Worm (Caenorhabditis elegans): ENCODE data around the gene kup-1.

Gene kup-1

DNA sequence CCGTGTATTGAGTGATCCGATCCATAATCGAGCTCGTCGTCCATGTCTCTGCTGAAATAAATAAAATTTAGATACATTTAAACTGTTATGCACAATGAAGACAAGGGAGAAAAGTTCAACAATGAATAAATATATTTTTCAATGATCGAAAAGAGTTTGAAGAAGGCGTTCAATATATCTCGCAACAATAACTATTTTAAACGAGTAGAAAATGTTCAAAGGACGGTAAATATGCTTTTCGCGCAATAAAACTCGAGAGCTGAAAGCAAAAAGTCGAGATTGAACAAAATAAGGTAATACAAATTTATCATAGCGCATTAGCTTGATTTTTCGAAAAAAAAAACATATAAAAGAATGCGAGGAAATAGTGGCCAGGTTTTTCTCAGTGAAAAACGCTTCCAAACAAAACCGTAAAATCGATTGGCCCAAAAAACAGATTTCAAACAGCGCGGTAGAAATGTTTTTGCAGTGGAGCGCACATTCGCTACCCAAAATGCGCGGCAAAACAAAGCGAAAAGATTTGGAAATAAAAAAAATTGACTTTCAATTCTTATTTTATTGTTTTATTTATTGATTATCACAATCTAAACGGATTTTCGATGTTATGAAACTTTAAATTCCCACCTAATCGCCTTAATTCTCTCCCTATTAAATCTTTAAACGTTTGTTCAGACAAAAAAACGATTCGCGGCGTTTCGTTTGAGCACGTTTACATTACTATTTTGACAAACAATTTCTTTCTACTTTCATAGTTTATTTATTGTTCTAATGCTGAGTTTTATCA, at the start of gene kup-1, which contains the start of gene F10C2.4 (continued):
- TF ChIP-seq ets-4 (GFP tag; optimal IDR thresholded peaks at IDR 0.05) (no peak), nfyb-1 (GFP tag; IDR thresholded peaks at IDR 0.05) (no peak), hlh-26 (GFP tag; conservative IDR thresholded peaks at IDR 0.05) (no peak), nfya-2 (GFP tag; IDR thresholded peaks at IDR 0.05) (no peak), lir-1 (GFP tag; conservative IDR thresholded peaks at IDR 0.05) (no peak), T26A5.8 (tag; optimal IDR thresholded peaks at IDR 0.05) (no peak), hmg-20 (GFP tag; IDR thresholded peaks at IDR 0.05) (no peak), F57A8.1 (GFP tag; optimal IDR thresholded peaks at IDR 0.05) (no peak), aptf-3 (GFP tag; IDR thresholded peaks at IDR 0.05) (no peak), F39B2.1 (GFP tag; IDR thresholded peaks at IDR 0.05) (no peak), nhr-90 (tag; optimal IDR thresholded peaks at IDR 0.05) (no peak), Y53G8AR.9 (GFP tag; conservative IDR thresholded peaks at IDR 0.05) (no peak), him-1 (tag; optimal IDR thresholded peaks at IDR 0.05) (no peak), efl-1 (GFP tag; optimal IDR thresholded peaks at IDR 0.05) (peak; percentile 86), B0336.3 (GFP tag; IDR thresholded peaks at IDR 0.05) (no peak), F57C9.4 (tag; optimal IDR thresholded peaks at IDR 0.05) (no peak), ama-1 (optimal IDR thresholded peaks at IDR 0.05) (no peak), ama-1 (GFP tag; optimal IDR thresholded peaks at IDR 0.05) (no peak), ceh-58 (GFP tag; IDR thresholded peaks at IDR 0.05) (no peak), mcd-1 (GFP tag; IDR thresholded peaks at IDR 0.05) (peak; percentile 85)

- no peak for TF ChIP-seq bed-2 (GFP tag; IDR thresholded peaks at IDR 0.05)
- no peak for TF ChIP-seq him-1 (tag; optimal IDR thresholded peaks at IDR 0.05)
- no peak for TF ChIP-seq die-1 (tag; optimal IDR thresholded peaks at IDR 0.05)
- no peak for TF ChIP-seq tlf-1 (GFP tag; optimal IDR thresholded peaks at IDR 0.05)
Observed at ce11 chrV:12088773-12089172, 48.1 kb upstream of the kup-1 start, which contains the start of gene R07B7.12. Gene R07B7.12, plus strand, starts transcription at chrV:12089073.

DNA sequence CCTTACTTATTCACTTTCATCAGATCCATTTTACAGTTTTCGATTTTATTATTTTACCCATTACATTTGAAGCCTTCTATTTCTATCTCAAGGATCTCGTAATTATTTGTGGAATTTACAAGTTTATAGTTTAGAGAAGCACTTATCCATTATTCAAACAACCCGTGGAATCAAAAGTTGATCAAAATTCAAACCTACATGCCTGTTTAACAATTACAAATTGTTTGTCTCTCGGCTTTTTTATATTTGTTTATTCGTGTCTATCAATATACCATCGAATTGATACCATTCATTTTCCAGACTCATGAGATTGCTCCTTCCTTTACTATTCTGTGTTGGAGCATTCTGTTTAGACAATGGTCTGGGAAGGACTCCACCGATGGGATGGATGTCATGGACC, 46.3 kb upstream of the kup-1 start, which contains the start of gene gana-1:
TSS of gene gana-1 (plus strand) at position 301 of the 400 bp plus-strand sequence.
- no peak for TF ChIP-seq T07F8.4 (tag; optimal IDR thresholded peaks at IDR 0.05)
- TF ChIP-seq nfyb-1 (GFP tag; IDR thresholded peaks at IDR 0.05): no peak
- no peak for TF ChIP-seq let-607 (tag; optimal IDR thresholded peaks at IDR 0.05)
- no peak for TF ChIP-seq nhr-90 (tag; optimal IDR thresholded peaks at IDR 0.05)
- no peak for TF ChIP-seq ztf-28 (GFP tag; IDR thresholded peaks at IDR 0.05)
- TF ChIP-seq dox-1 (GFP tag; IDR thresholded peaks at IDR 0.05): no peak
- no peak for TF ChIP-seq zim-3 (tag; optimal IDR thresholded peaks at IDR 0.05)
- TF ChIP-seq ceh-79 (tag; optimal IDR thresholded peaks at IDR 0.05): no peak
- TF ChIP-seq ekl-4 (GFP tag; IDR thresholded peaks at IDR 0.05): no peak
- TF ChIP-seq madf-6 (GFP tag; IDR thresholded peaks at IDR 0.05): no peak
- TF ChIP-seq akir-1 (GFP tag; optimal IDR thresholded peaks at IDR 0.05): no peak
- no peak for TF ChIP-seq mxl-1 (tag; optimal IDR thresholded peaks at IDR 0.05)
- no peak for TF ChIP-seq mes-4 (tag; optimal IDR thresholded peaks at IDR 0.05)

All from whole organism, young adult.